Fruit fly (Drosophila melanogaster) whole organism, adult: ENCODE measurements around the gene Diedel2.

Experiments used
- CG11617 ChIP-seq: fragments of 200-800 bp; sonication (Bioruptor generic); optimal IDR thresholded peaks from 2 replicates; lab custom pipeline; 2017; ENCODE audit warnings: mild to moderate bottlenecking, missing biosample characterization, missing genetic modification reagents, missing genetic modification characterization
- CG12768 ChIP-seq: fragments of 200-800 bp; sonication (Bioruptor generic); optimal IDR thresholded peaks from 2 replicates; lab custom pipeline; 2017; ENCODE audit warnings: missing biosample characterization, missing genetic modification characterization, mild to moderate bottlenecking, moderate library complexity, missing genetic modification reagents
- CG14711 ChIP-seq: fragments of 200-800 bp; sonication (Bioruptor generic); optimal IDR thresholded peaks from 2 replicates; lab custom pipeline; 2018; ENCODE audit warnings: missing biosample characterization, mild to moderate bottlenecking, missing genetic modification characterization, moderate library complexity
- CG1620 ChIP-seq: fragments of 200-800 bp; sonication (Bioruptor generic); optimal IDR thresholded peaks from 2 replicates; lab custom pipeline; 2016; ENCODE audit warnings: missing biosample characterization, missing genetic modification characterization
- CG33017 ChIP-seq: fragments of 200-800 bp; sonication (Bioruptor generic); optimal IDR thresholded peaks from 2 replicates; lab custom pipeline; 2018; ENCODE audit warnings: missing biosample characterization, mild to moderate bottlenecking, missing genetic modification characterization, moderate library complexity
- CG5204 ChIP-seq: fragments of 200-800 bp; sonication (Bioruptor generic); optimal IDR thresholded peaks from 2 replicates; lab custom pipeline; 2016; ENCODE audit warnings: missing biosample characterization, missing genetic modification characterization
- CG7045 ChIP-seq: fragments of 200-800 bp; sonication (Bioruptor generic); optimal IDR thresholded peaks from 2 replicates; lab custom pipeline; 2017; ENCODE audit warnings: missing biosample characterization, mild to moderate bottlenecking, missing genetic modification characterization
- CG7101 ChIP-seq: fragments of 200-800 bp; sonication (Bioruptor generic); optimal IDR thresholded peaks from 2 replicates; lab custom pipeline; 2018; ENCODE audit warnings: missing biosample characterization, mild to moderate bottlenecking, missing genetic modification characterization, moderate library complexity
- Clk ChIP-seq: fragments of 200-800 bp; sonication (Bioruptor generic); optimal IDR thresholded peaks from 2 replicates; lab custom pipeline; 2017; ENCODE audit warnings: missing biosample characterization, missing genetic modification characterization
- Crg-1 ChIP-seq: fragments of 200-800 bp; sonication (Bioruptor generic); optimal IDR thresholded peaks from 2 replicates; lab custom pipeline; 2016; ENCODE audit warnings: missing biosample characterization, missing genetic modification characterization
- Hr96 ChIP-seq: fragments of 200-800 bp; sonication (Bioruptor generic); optimal IDR thresholded peaks from 2 replicates; lab custom pipeline; 2016; ENCODE audit warnings: missing biosample characterization, missing genetic modification characterization
- Mnt ChIP-seq: fragments of 200-800 bp; sonication (Bioruptor generic); optimal IDR thresholded peaks from 2 replicates; lab custom pipeline; 2016; ENCODE audit warnings: missing biosample characterization, mild to moderate bottlenecking, missing genetic modification characterization
- bab1 ChIP-seq: fragments of 200-800 bp; sonication (Bioruptor generic); optimal IDR thresholded peaks from 3 replicates; lab custom pipeline; 2019; ENCODE audit warnings: missing biosample characterization, mild to moderate bottlenecking, missing genetic modification characterization, moderate library complexity
- cic ChIP-seq: fragments of 200-800 bp; sonication (Bioruptor generic); optimal IDR thresholded peaks from 2 replicates; lab custom pipeline; 2017; ENCODE audit warnings: missing biosample characterization, mild to moderate bottlenecking, missing genetic modification characterization, moderate library complexity
- cnc ChIP-seq, 2 experiments: fragments of >200 bp; optimal IDR thresholded peaks; 2 replicates each; lab custom pipeline; 2017
- kay ChIP-seq: fragments of 200-800 bp; sonication (Bioruptor generic); peaks from one replicate; lab custom pipeline; 2016; ENCODE audit warnings: missing biosample characterization, missing genetic modification characterization, borderline replicate concordance
- ovo ChIP-seq: fragments of 200-800 bp; sonication (Bioruptor generic); optimal IDR thresholded peaks from 2 replicates; lab custom pipeline; 2016; ENCODE audit warnings: missing biosample characterization, missing genetic modification characterization
- pad ChIP-seq: fragments of 200-800 bp; sonication (Bioruptor generic); optimal IDR thresholded peaks from 3 replicates; lab custom pipeline; 2017; ENCODE audit warnings: missing biosample characterization, missing genetic modification characterization, mild to moderate bottlenecking, moderate library complexity, missing genetic modification reagents
- tj ChIP-seq: fragments of 200-800 bp; sonication (Bioruptor generic); optimal IDR thresholded peaks from 3 replicates; lab custom pipeline; 2017; ENCODE audit warnings: missing biosample characterization, mild to moderate bottlenecking, missing genetic modification characterization, moderate library complexity
- toe ChIP-seq: fragments of 200-800 bp; sonication (Bioruptor generic); optimal IDR thresholded peaks from 2 replicates; lab custom pipeline; 2016; ENCODE audit warnings: missing biosample characterization, missing genetic modification characterization

Diedel2 gene

DNA sequence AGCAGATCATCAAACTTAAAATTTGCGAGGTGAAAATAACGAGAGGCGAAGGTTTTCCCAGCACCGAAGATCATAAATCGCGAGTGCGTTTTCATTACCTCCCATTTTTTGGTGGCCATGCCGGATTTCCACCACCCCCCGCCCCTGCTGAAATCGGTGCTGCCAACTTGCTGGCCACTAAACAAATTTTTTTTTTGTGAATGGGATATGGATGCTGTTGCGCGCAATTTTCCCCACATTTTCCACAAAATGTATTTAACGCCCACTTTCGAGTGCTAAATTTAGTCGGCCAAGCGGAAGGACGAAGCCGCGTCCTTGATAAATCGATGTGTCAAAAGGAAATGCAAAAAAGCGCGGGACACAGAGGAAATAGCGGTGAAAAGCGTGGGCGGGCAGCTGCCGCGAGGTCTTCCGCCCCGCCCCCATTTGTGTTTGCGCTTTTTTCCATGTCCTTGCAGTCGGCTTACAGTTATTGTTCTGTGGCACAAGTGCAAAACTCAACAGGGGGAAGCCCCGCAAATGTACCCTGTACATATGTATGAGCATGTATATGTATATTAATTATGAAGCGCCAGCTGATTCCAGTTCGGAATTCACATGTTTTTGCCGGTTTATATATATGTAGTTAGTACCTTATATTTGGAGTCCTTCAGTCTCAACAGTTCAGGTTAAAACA, 16.0 kb upstream of the Diedel2 start:
- TF ChIP-seq tj (GFP tag; lab: Kevin White, UChicago) (no peak), CG12768 (no peak), Clk (GFP tag; lab: Kevin White, UChicago) (no peak), CG7045 (GFP tag; lab: Kevin White, UChicago) (no peak), Hr96 (no peak), CG11617 (GFP tag; lab: Kevin White, UChicago) (no peak), CG7101 (no peak), kay (GFP tag; lab: Kevin White, UChicago) (no peak), CG1620 (no peak), Crg-1 (GFP tag; lab: Kevin White, UChicago) (no peak), Mnt (GFP tag; lab: Kevin White, UChicago) (no peak)

dm6 chr3R:29600762-29601161, 7.5 kb upstream of the Diedel2 start, which contains the start of gene CG7568:
TSS of gene CG7568 (minus strand) at chr3R:29600862.
- no peak for TF ChIP-seq cic (GFP tag; lab: Kevin White, UChicago)
- TF ChIP-seq tj (GFP tag; lab: Kevin White, UChicago): no peak
- no peak for TF ChIP-seq Mnt (GFP tag; lab: Kevin White, UChicago)
- TF ChIP-seq CG5204 (GFP tag; lab: Kevin White, UChicago): no peak
- no peak for TF ChIP-seq toe
- TF ChIP-seq CG1620: no peak
- TF ChIP-seq bab1 (GFP tag; lab: Kevin White, UChicago): no peak
- no peak for TF ChIP-seq Clk (GFP tag; lab: Kevin White, UChicago)
- TF ChIP-seq CG33017: no peak
- TF ChIP-seq CG12768: no peak
- TF ChIP-seq CG7101: no peak
- no peak for TF ChIP-seq Hr96

- no peak for TF ChIP-seq bab1 (GFP tag; lab: Kevin White, UChicago)
- no peak for TF ChIP-seq Clk (GFP tag; lab: Kevin White, UChicago)
- TF ChIP-seq toe: no peak
- TF ChIP-seq CG12768: no peak
- TF ChIP-seq Crg-1 (GFP tag; lab: Kevin White, UChicago): no peak
- TF ChIP-seq CG11617 (GFP tag; lab: Kevin White, UChicago): no peak
- TF ChIP-seq pad (GFP tag; lab: Kevin White, UChicago): no peak
- no peak for TF ChIP-seq tj (GFP tag; lab: Kevin White, UChicago)
- TF ChIP-seq ovo (GFP tag; lab: Kevin White, UChicago): no peak
Observed at dm6 chr3R:29610958-29611357, 2.7 kb downstream of the Diedel2 start.

- TF ChIP-seq Crg-1 (GFP tag; lab: Kevin White, UChicago) (no peak), ovo (GFP tag; lab: Kevin White, UChicago) (no peak), toe (no peak)
Observed at dm6 chr3R:29617197-29617596, 8.9 kb downstream of the Diedel2 start.

DNA sequence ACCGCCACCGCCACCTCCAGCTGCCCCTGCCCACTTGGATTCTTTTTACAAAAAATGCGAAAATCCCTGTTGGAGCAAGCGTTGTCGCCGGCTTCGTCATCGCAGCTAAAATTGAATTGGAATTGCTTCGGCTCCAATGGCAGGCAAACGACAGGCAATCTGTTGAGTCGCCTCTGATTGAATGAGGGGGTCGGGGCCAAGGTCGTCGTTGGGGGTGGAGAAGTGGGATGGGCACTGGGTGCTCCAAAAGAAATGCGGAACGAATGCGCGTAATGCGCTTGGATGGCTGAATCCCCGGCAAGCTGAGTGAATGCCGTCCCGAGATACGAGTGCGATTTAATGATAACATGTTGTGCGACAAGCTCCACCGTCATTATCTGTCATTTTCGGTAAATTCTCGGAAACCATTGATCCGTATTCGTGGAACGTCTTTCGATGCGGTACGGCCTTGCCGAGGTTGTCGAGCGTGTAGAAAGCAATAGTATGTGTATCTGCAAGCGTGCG, 9.5 kb downstream of the Diedel2 start:
- TF ChIP-seq Hr96 (no peak), CG1620 (no peak), CG7045 (GFP tag; lab: Kevin White, UChicago) (no peak), kay (GFP tag; lab: Kevin White, UChicago) (no peak), CG11617 (GFP tag; lab: Kevin White, UChicago) (no peak), CG14711 (no peak), CG33017 (no peak), cic (GFP tag; lab: Kevin White, UChicago) (no peak), CG7101 (no peak)

- TF ChIP-seq CG7101: peak; percentile 98
- TF ChIP-seq CG14711: peak; percentile 100
- TF ChIP-seq Crg-1 (GFP tag; lab: Kevin White, UChicago): peak; percentile 93
- TF ChIP-seq toe: peak; percentile 93
- TF ChIP-seq CG33017: peak; percentile 97
- TF ChIP-seq CG5204 (GFP tag; lab: Kevin White, UChicago): peak; percentile 84
- TF ChIP-seq bab1 (GFP tag; lab: Kevin White, UChicago): peak; percentile 98
- TF ChIP-seq Mnt (GFP tag; lab: Kevin White, UChicago): peak; percentile 82
- TF ChIP-seq cnc (optimal IDR thresholded peaks at IDR 0.05; lab: Kevin White, UChicago): no peak
- peak; percentile 91 for TF ChIP-seq pad (GFP tag; lab: Kevin White, UChicago)
- peak; percentile 99 for TF ChIP-seq CG7045 (GFP tag; lab: Kevin White, UChicago)
- TF ChIP-seq Hr96: peak; percentile 73
- TF ChIP-seq CG1620: peak; percentile 78
- peak; percentile 97 for TF ChIP-seq CG11617 (GFP tag; lab: Kevin White, UChicago)
- peak; percentile 98 for TF ChIP-seq CG12768
- peak; percentile 71 for TF ChIP-seq cic (GFP tag; lab: Kevin White, UChicago)
- TF ChIP-seq Clk (GFP tag; lab: Kevin White, UChicago): peak; percentile 96
- TF ChIP-seq tj (GFP tag; lab: Kevin White, UChicago): peak; percentile 88
- TF ChIP-seq kay (GFP tag; lab: Kevin White, UChicago): no peak
- peak; percentile 80 for TF ChIP-seq ovo (GFP tag; lab: Kevin White, UChicago)
Observed at dm6 chr3R:29618515-29619157, 10.4 kb downstream of the Diedel2 start, which contains the start of gene CG1907. TSS of gene CG1907 (plus strand) at chr3R:29619065.
